Worm (Caenorhabditis elegans) whole organism, L3 larva: ENCODE data around the gene cpb-2.

ENCODE experiments used
- fkh-10 ChIP-seq: sonication (generic microtip); optimal IDR thresholded peaks from 2 replicates; lab custom pipeline; 2017; ENCODE audit warnings: missing biosample characterization, missing genetic modification reagents, missing genetic modification characterization
- sea-2 ChIP-seq: fragments of 150-350 bp; sonication (generic microtip); optimal IDR thresholded peaks from 4 replicates; lab custom pipeline; 2014; ENCODE audit warnings: missing biosample characterization, missing genetic modification reagents, missing genetic modification characterization
- tbx-2 ChIP-seq: sonication (generic microtip); optimal IDR thresholded peaks from 2 replicates; lab custom pipeline; 2016; ENCODE audit warnings: mild to moderate bottlenecking, missing genetic modification characterization, missing compliant biosample characterization
- unc-62 ChIP-seq: fragments of 150-350 bp; sonication (generic microtip); optimal IDR thresholded peaks from 4 replicates; lab custom pipeline; 2014; ENCODE audit warnings: missing biosample characterization, missing genetic modification reagents, missing genetic modification characterization

- no peak for TF ChIP-seq tbx-2 (tag; lab: Kevin White, UChicago)
- TF ChIP-seq sea-2: no peak
- no peak for TF ChIP-seq fkh-10
- no peak for TF ChIP-seq unc-62 (GFP tag; lab: Kevin White, UChicago)
Measured at ce11 chrII:6235432-6236092, 43.0 kb downstream of the cpb-2 start, which contains the start of gene T24H7.9.
